Fruit fly (Drosophila melanogaster) whole organism, embryonic: ENCODE measurements around the gene CG8119.

Source experiments
- B-H1 ChIP-seq: fragments of 200-800 bp; sonication (Bioruptor generic); IDR thresholded peaks from 3 replicates; pipeline ENCODE4 v1.3.6; 2022; ENCODE audit warnings: missing biosample characterization, missing genetic modification characterization
- Bgb ChIP-seq: fragments of 200-800 bp; sonication (Bioruptor generic); IDR thresholded peaks from 2 replicates; pipeline ENCODE4 v1.3.6; 2022; ENCODE audit warnings: missing biosample characterization, missing genetic modification characterization; ENCODE audit not compliant: partially characterized antibody
- C15 ChIP-seq: fragments of 200-800 bp; sonication (Bioruptor generic); IDR thresholded peaks from 3 replicates; pipeline ENCODE4 v1.3.6; 2022; ENCODE audit warnings: missing biosample characterization, missing genetic modification characterization
- CG1024 ChIP-seq: fragments of 200-800 bp; sonication (Bioruptor generic); IDR thresholded peaks from 2 replicates; pipeline ENCODE4 v1.3.6; 2022; ENCODE audit warnings: missing biosample characterization, missing genetic modification characterization
- CG14860 ChIP-seq: fragments of 200-800 bp; sonication (Bioruptor generic); IDR thresholded peaks from 3 replicates; pipeline ENCODE4 v1.3.6; 2022; ENCODE audit warnings: missing biosample characterization, missing genetic modification characterization; ENCODE audit not compliant: partially characterized antibody
- CG15514 ChIP-seq: fragments of 200-800 bp; sonication (Bioruptor generic); optimal IDR thresholded peaks from 3 replicates; lab custom pipeline; 2017; ENCODE audit warnings: missing biosample characterization, missing genetic modification characterization, mild to moderate bottlenecking, moderate library complexity, missing genetic modification reagents
- CG16863 ChIP-seq: fragments of 200-800 bp; sonication (Bioruptor generic); optimal IDR thresholded peaks from 3 replicates; lab custom pipeline; 2016; ENCODE audit warnings: missing biosample characterization, missing genetic modification characterization
- CG18011 ChIP-seq: fragments of 200-800 bp; sonication (Bioruptor generic); optimal IDR thresholded peaks from 2 replicates; lab custom pipeline; 2017; ENCODE audit warnings: missing biosample characterization, missing genetic modification characterization, mild to moderate bottlenecking, moderate library complexity, missing genotype
- CG2116 ChIP-seq: fragments of 200-800 bp; sonication (Bioruptor generic); optimal IDR thresholded peaks from 3 replicates; lab custom pipeline; 2018; ENCODE audit warnings: missing biosample characterization, mild to moderate bottlenecking, missing genetic modification characterization
- CG2120 ChIP-seq: fragments of 200-800 bp; sonication (Bioruptor generic); optimal IDR thresholded peaks from 3 replicates; lab custom pipeline; 2016; ENCODE audit warnings: missing biosample characterization, missing genetic modification characterization
- CG30403 ChIP-seq: fragments of 200-800 bp; sonication (Bioruptor generic); optimal IDR thresholded peaks from 3 replicates; lab custom pipeline; 2016; ENCODE audit warnings: missing biosample characterization, missing genetic modification characterization
- CG31388 ChIP-seq: fragments of 200-800 bp; sonication (Bioruptor generic); optimal IDR thresholded peaks from 2 replicates; lab custom pipeline; 2016; ENCODE audit warnings: missing biosample characterization, missing genetic modification characterization
- CG3163 ChIP-seq: fragments of 200-800 bp; sonication (Bioruptor generic); optimal IDR thresholded peaks from 3 replicates; lab custom pipeline; 2016; ENCODE audit warnings: missing biosample characterization, missing genetic modification characterization
- CG33213 ChIP-seq: fragments of 200-800 bp; sonication (Bioruptor generic); optimal IDR thresholded peaks from 3 replicates; lab custom pipeline; 2016; ENCODE audit warnings: missing biosample characterization, missing genetic modification characterization
- CG4730 ChIP-seq: fragments of 200-800 bp; sonication (Bioruptor generic); IDR thresholded peaks from 2 replicates; pipeline ENCODE4 v1.3.6; 2022; ENCODE audit warnings: missing biosample characterization, missing genetic modification characterization
- CG6689 ChIP-seq: fragments of 200-800 bp; sonication (Bioruptor generic); IDR thresholded peaks from 2 replicates; pipeline ENCODE4 v1.3.6; 2022; ENCODE audit warnings: missing biosample characterization, missing genetic modification characterization
- CG7271 ChIP-seq: fragments of 200-800 bp; sonication (Bioruptor generic); optimal IDR thresholded peaks from 2 replicates; lab custom pipeline; 2018; ENCODE audit warnings: missing biosample characterization, mild to moderate bottlenecking, missing genetic modification characterization, moderate library complexity
- CG9727 ChIP-seq: fragments of 200-800 bp; sonication (Bioruptor generic); optimal IDR thresholded peaks from 3 replicates; lab custom pipeline; 2017; ENCODE audit warnings: missing biosample characterization, mild to moderate bottlenecking, missing genetic modification characterization
- CrebB ChIP-seq: fragments of 200-800 bp; sonication (Bioruptor generic); optimal IDR thresholded peaks from 3 replicates; lab custom pipeline; 2018; ENCODE audit warnings: missing biosample characterization, mild to moderate bottlenecking, missing genetic modification characterization
- D19B ChIP-seq: fragments of 200-800 bp; sonication (Bioruptor generic); optimal IDR thresholded peaks from 2 replicates; lab custom pipeline; 2017; ENCODE audit warnings: missing biosample characterization, mild to moderate bottlenecking, missing genetic modification characterization
- Dfd ChIP-seq, 2 experiments: fragments of >200 bp; optimal IDR thresholded peaks; 2 replicates each; lab custom pipeline; 2017; ENCODE audit warnings: missing biosample characterization in 2 of 2, missing genetic modification characterization in 2 of 2
- Ets97D ChIP-seq: fragments of 200-800 bp; sonication (Bioruptor generic); optimal IDR thresholded peaks from 3 replicates; lab custom pipeline; 2016; ENCODE audit warnings: missing biosample characterization, missing genetic modification characterization
- Fer1 ChIP-seq: fragments of 200-800 bp; sonication (Bioruptor generic); optimal IDR thresholded peaks from 2 replicates; lab custom pipeline; 2017; ENCODE audit warnings: missing biosample characterization, mild to moderate bottlenecking, missing genetic modification characterization
- GATAe ChIP-seq: fragments of 200-800 bp; sonication (Bioruptor generic); conservative IDR thresholded peaks from 2 replicates; pipeline ENCODE4 v1.3.6; 2022; ENCODE audit warnings: missing biosample characterization, missing genetic modification characterization
- HLH4C ChIP-seq: fragments of 200-800 bp; sonication (Bioruptor generic); IDR thresholded peaks from 3 replicates; pipeline ENCODE4 v1.3.6; 2022; ENCODE audit warnings: missing biosample characterization, missing genetic modification characterization; ENCODE audit not compliant: partially characterized antibody
- Hr39 ChIP-seq: fragments of >200 bp; optimal IDR thresholded peaks from 2 replicates; lab custom pipeline; 2017
- NfI ChIP-seq: fragments of 200-800 bp; sonication (Bioruptor generic); optimal IDR thresholded peaks from 3 replicates; lab custom pipeline; 2018; ENCODE audit warnings: missing biosample characterization, mild to moderate bottlenecking, missing genetic modification characterization, moderate library complexity
- Oaz ChIP-seq: fragments of 200-800 bp; sonication (Bioruptor generic); IDR thresholded peaks from 2 replicates; pipeline ENCODE4 v1.3.6; 2022; ENCODE audit warnings: missing biosample characterization, missing genetic modification characterization
- Sin3A ChIP-seq: fragments of >200 bp; optimal IDR thresholded peaks from 2 replicates; lab custom pipeline; 2018
- Sox102F ChIP-seq: fragments of 200-800 bp; sonication (Bioruptor generic); optimal IDR thresholded peaks from 2 replicates; lab custom pipeline; 2018; ENCODE audit warnings: missing biosample characterization, mild to moderate bottlenecking, missing genetic modification characterization, moderate library complexity
- Usf ChIP-seq: fragments of 200-800 bp; sonication (Bioruptor generic); optimal IDR thresholded peaks from 2 replicates; lab custom pipeline; 2017; ENCODE audit warnings: missing genotype, missing biosample characterization, missing genetic modification characterization
- ab ChIP-seq: fragments of 200-800 bp; sonication (Bioruptor generic); optimal IDR thresholded peaks from 2 replicates; lab custom pipeline; 2016; ENCODE audit warnings: missing biosample characterization, missing genetic modification characterization
- aop ChIP-seq: fragments of 200-800 bp; sonication (Bioruptor generic); IDR thresholded peaks from 2 replicates; pipeline ENCODE4 v1.3.6; 2022; ENCODE audit warnings: missing biosample characterization, missing genetic modification characterization
- bbx ChIP-seq: fragments of 200-800 bp; sonication (Bioruptor generic); IDR thresholded peaks from 2 replicates; pipeline ENCODE4 v1.3.6; 2022; ENCODE audit warnings: missing biosample characterization, missing genetic modification characterization; ENCODE audit not compliant: partially characterized antibody
- dpn ChIP-seq, 2 experiments: fragments of 200-800 bp; sonication (Bioruptor generic); optimal IDR thresholded peaks; 3 replicates each; lab custom pipeline; 2016; ENCODE audit warnings: missing biosample characterization in 2 of 2, missing genetic modification characterization in 2 of 2
- eve ChIP-seq, 2 experiments: fragments of >200 bp; optimal IDR thresholded peaks; 2 replicates each; lab custom pipeline; 2017; ENCODE audit warnings: missing biosample characterization in 2 of 2, missing genetic modification characterization in 2 of 2
- ewg ChIP-seq: fragments of 200-800 bp; sonication (Bioruptor generic); optimal IDR thresholded peaks from 3 replicates; lab custom pipeline; 2017; ENCODE audit warnings: mild to moderate bottlenecking, missing biosample characterization, missing genetic modification reagents, missing genetic modification characterization
- gcm2 ChIP-seq: fragments of 200-800 bp; sonication (Bioruptor generic); optimal IDR thresholded peaks from 2 replicates; lab custom pipeline; 2016; ENCODE audit warnings: missing biosample characterization, missing genetic modification characterization
- maf-S ChIP-seq: fragments of 200-800 bp; sonication (Bioruptor generic); optimal IDR thresholded peaks from 2 replicates; lab custom pipeline; 2016; ENCODE audit warnings: missing biosample characterization, missing genetic modification characterization
- nau ChIP-seq: fragments of 200-800 bp; sonication (Bioruptor generic); optimal IDR thresholded peaks from 3 replicates; lab custom pipeline; 2017; ENCODE audit warnings: missing biosample characterization, mild to moderate bottlenecking, missing genetic modification characterization, missing genetic modification reagents
- pho ChIP-seq: fragments of 200-800 bp; sonication (Bioruptor generic); optimal IDR thresholded peaks from 2 replicates; lab custom pipeline; 2016; ENCODE audit warnings: missing biosample characterization, missing genetic modification characterization
- prd ChIP-seq, 3 experiments: fragments of >200 bp in 2 of 3; fragments of 200-800 bp in 1 of 3; sonication (Bioruptor generic) in 1 of 3; optimal IDR thresholded peaks in 2 of 3; IDR thresholded peaks in 1 of 3; 2 replicates in 2 of 3; 3 replicates in 1 of 3; pipeline versions ENCODE4 v1.3.6 to Lab custom; 2017 to 2022; ENCODE audit warnings: missing biosample characterization in 1 of 3, missing genetic modification characterization in 1 of 3
- row ChIP-seq: fragments of 200-800 bp; sonication (Bioruptor generic); IDR thresholded peaks from 3 replicates; pipeline ENCODE4 v1.3.6; 2022; ENCODE audit warnings: missing biosample characterization, missing genetic modification characterization
- run ChIP-seq: fragments of 200-800 bp; sonication (Bioruptor generic); optimal IDR thresholded peaks from 3 replicates; lab custom pipeline; 2018; ENCODE audit warnings: missing biosample characterization, mild to moderate bottlenecking, missing genetic modification characterization
- schlank ChIP-seq: fragments of 200-800 bp; sonication (Bioruptor generic); optimal IDR thresholded peaks from 2 replicates; lab custom pipeline; 2018; ENCODE audit warnings: missing biosample characterization, mild to moderate bottlenecking, missing genetic modification characterization
- sens ChIP-seq: fragments of 200-800 bp; sonication (Bioruptor generic); peaks from one replicate; lab custom pipeline; 2016; ENCODE audit warnings: missing biosample characterization, missing genetic modification characterization
- sr ChIP-seq: fragments of 200-800 bp; sonication (Bioruptor generic); IDR thresholded peaks from 3 replicates; pipeline ENCODE4 v1.3.6; 2022; ENCODE audit warnings: missing biosample characterization, missing genetic modification characterization
- stwl ChIP-seq: fragments of 200-800 bp; sonication (Bioruptor generic); optimal IDR thresholded peaks from 3 replicates; lab custom pipeline; 2018; ENCODE audit warnings: missing biosample characterization, mild to moderate bottlenecking, missing genetic modification characterization, moderate library complexity
- twi ChIP-seq: fragments of 200-800 bp; optimal IDR thresholded peaks from 2 replicates; lab custom pipeline; 2019; ENCODE audit warnings: missing biosample characterization, mild to moderate bottlenecking, missing genetic modification characterization, moderate library complexity
- unc-4 ChIP-seq: fragments of 200-800 bp; sonication (Bioruptor generic); IDR thresholded peaks from 2 replicates; pipeline ENCODE4 v1.3.6; 2022; ENCODE audit warnings: missing biosample characterization, missing genetic modification characterization; ENCODE audit not compliant: partially characterized antibody

The CG8119 gene

DNA sequence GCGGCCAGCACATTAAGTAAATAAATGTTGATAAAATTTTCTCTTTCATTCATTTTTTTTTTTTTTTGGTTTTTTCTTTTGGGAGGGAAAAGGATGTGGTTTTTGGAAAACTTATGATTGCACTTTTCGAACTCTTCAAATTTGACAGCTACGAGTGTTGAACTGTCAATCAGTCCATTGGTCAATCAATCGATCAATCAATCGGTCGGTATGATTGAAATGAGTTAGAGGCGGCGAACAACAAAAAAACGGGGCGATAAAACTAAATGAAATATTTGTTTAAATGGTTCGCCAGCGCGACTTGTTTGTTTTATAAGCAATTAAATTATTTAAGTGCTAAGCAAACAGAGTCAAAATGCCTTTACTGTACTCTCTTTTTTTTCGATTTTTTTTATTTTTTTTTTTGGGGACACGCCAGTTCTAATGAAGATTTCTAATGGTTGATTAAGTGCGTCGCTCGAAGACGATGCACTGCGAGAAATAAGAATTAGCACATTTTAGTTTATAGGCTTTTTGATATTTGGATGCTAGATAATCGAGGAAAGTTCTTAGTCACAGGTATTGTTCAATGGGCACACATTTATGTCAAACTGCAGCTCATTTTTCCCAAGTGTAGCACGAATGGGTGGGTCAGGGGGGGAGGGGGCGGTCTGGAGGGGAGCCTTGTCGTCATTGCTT is 43.3 kb upstream of the CG8119 start (continued):
- peak; percentile 76 for TF ChIP-seq CG1024
- no peak for TF ChIP-seq aop
- no peak for TF ChIP-seq gcm2 (GFP tag; lab: Kevin White, UChicago)
- peak; percentile 84 for TF ChIP-seq NfI (GFP tag; lab: Kevin White, UChicago)
- peak in 1 of 2 experiments; percentile 57 for TF ChIP-seq eve (GFP tag; optimal IDR thresholded peaks at IDR 0.05; lab: Kevin White, UChicago)
- peak; percentile 57 for TF ChIP-seq pho (GFP tag; lab: Kevin White, UChicago)
- TF ChIP-seq maf-S (GFP tag; lab: Kevin White, UChicago), result peak; percentile 73
- peak; percentile 84 for TF ChIP-seq CG6689
- TF ChIP-seq D19B, result peak; percentile 41
- TF ChIP-seq ewg (GFP tag; lab: Kevin White, UChicago), result peak; percentile 77
- TF ChIP-seq run, result peak; percentile 60
- TF ChIP-seq CG2120, result peak; percentile 65
- no peak for TF ChIP-seq ab
- peak; percentile 15 for TF ChIP-seq CG2116 (GFP tag; lab: Kevin White, UChicago)
- TF ChIP-seq GATAe, result peak; percentile 58; the same call in 1 of the 2 replicates
- TF ChIP-seq HLH4C (GFP tag; lab: Robert Waterston, UW), result no peak
- TF ChIP-seq Hr39, result no peak
- peak; percentile 79 for TF ChIP-seq CG16863 (GFP tag; lab: Kevin White, UChicago)
- peak; percentile 63 for TF ChIP-seq nau (GFP tag; lab: Kevin White, UChicago)
- TF ChIP-seq prd (optimal IDR thresholded peaks at IDR 0.05; lab: Kevin White, UChicago), result no peak
- TF ChIP-seq prd (GFP tag; IDR thresholded peaks at IDR 0.05; lab: Robert Waterston, UW), result peak; percentile 83
- peak; percentile 43 for TF ChIP-seq CG15514
- TF ChIP-seq CrebB, result peak; percentile 49
- TF ChIP-seq CG33213, result peak; percentile 48
- peak; percentile 86 for TF ChIP-seq Sox102F (GFP tag; lab: Kevin White, UChicago)
- no peak for TF ChIP-seq Bgb (GFP tag; lab: Robert Waterston, UW)
- peak; percentile 76 for TF ChIP-seq CG4730 (GFP tag; lab: Robert Waterston, UW)
- TF ChIP-seq sens (GFP tag; lab: Kevin White, UChicago), result peak; percentile 95
- TF ChIP-seq dpn (GFP tag; optimal IDR thresholded peaks at IDR 0.05; lab: Kevin White, UChicago), result peak; percentile 64 to 87
- peak; percentile 62 for TF ChIP-seq CG31388 (GFP tag; lab: Kevin White, UChicago)
- peak; percentile 86 for TF ChIP-seq row (GFP tag; lab: Robert Waterston, UW)
- TF ChIP-seq Sin3A, result no peak
- no peak for TF ChIP-seq Dfd (GFP tag; optimal IDR thresholded peaks at IDR 0.05; lab: Kevin White, UChicago)
- peak; percentile 55; the same call in 2 of the 3 replicates for TF ChIP-seq B-H1 (GFP tag; lab: Robert Waterston, UW)
- no peak; the same call in 2 of the 3 replicates for TF ChIP-seq sr
- no peak for TF ChIP-seq CG14860 (GFP tag; lab: Robert Waterston, UW)
- peak; percentile 33 for TF ChIP-seq CG18011 (GFP tag; lab: Kevin White, UChicago)
- TF ChIP-seq twi (tag; lab: Kevin White, UChicago), result peak; percentile 75
- TF ChIP-seq Oaz (GFP tag; lab: Robert Waterston, UW), result peak; percentile 62
- no peak for TF ChIP-seq stwl
- peak; percentile 78 for TF ChIP-seq CG9727 (GFP tag; lab: Kevin White, UChicago)
- no peak for TF ChIP-seq C15
- no peak for TF ChIP-seq bbx (GFP tag; lab: Robert Waterston, UW)
- peak; percentile 37 for TF ChIP-seq CG3163 (GFP tag; lab: Kevin White, UChicago)
- TF ChIP-seq CG7271 (tag; lab: Kevin White, UChicago), result no peak
- peak; percentile 50 for TF ChIP-seq schlank
- TF ChIP-seq CG30403 (GFP tag; lab: Kevin White, UChicago), result peak; percentile 85
- TF ChIP-seq unc-4 (GFP tag; lab: Robert Waterston, UW), result no peak
- TF ChIP-seq Fer1, result peak; percentile 78
- TF ChIP-seq Usf (GFP tag; lab: Kevin White, UChicago), result peak; percentile 50
- TF ChIP-seq Ets97D, result peak; percentile 19
